Worm (Caenorhabditis elegans): ENCODE data around the gene adm-4.

ce11 chrX:7776509-7777001 lies 21.5 kb downstream of the adm-4 start, which contains the start of gene mec-7:
- TF ChIP-seq Y53F4B.3 (GFP tag; IDR thresholded peaks at IDR 0.05), result no peak
- TF ChIP-seq nfya-1 (tag; optimal IDR thresholded peaks at IDR 0.05; ENCODE audit: borderline replicate concordance, insufficient read depth), result no peak
- no peak for TF ChIP-seq aptf-2 (GFP tag; conservative IDR thresholded peaks at IDR 0.05)

All from whole organism, young adult.